Worm (Caenorhabditis elegans): Measurements from ENCODE around the gene clec-122.

The clec-122 gene

DNA sequence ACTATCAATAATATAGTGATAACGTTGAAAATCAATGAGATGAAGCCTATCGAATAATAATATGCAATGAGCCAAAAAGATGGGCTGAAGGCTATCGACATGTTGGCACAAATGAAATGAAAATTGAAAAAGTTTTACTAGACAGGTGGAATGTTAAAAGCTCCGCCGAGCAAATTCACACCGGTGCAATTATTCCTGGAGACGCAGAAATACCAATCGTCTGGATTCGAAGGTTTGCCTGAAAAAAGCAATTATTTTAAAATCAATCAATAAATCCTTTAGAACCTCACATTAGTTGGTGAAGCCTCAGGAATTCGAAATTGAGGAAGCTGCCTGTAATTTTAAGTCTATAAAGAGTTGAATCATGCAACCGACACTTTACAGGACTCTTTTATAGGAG lies 48.5 kb downstream of the clec-122 start, which contains the start of gene sri-32:
sri-32 (minus strand) TSS at position 101 of the 400 bp plus-strand sequence.
- no peak for TF ChIP-seq tra-4 (tag; optimal IDR thresholded peaks at IDR 0.05)
- no peak for TF ChIP-seq ceh-13 (GFP tag; optimal IDR thresholded peaks at IDR 0.05)
- TF ChIP-seq F13C5.2 (tag; optimal IDR thresholded peaks at IDR 0.05) = no peak
- no peak for TF ChIP-seq aly-1 (tag; optimal IDR thresholded peaks at IDR 0.05)
- no peak for TF ChIP-seq B0310.2 (tag; optimal IDR thresholded peaks at IDR 0.05)
- no peak for TF ChIP-seq sea-1 (GFP tag; conservative IDR thresholded peaks at IDR 0.05)

DNA sequence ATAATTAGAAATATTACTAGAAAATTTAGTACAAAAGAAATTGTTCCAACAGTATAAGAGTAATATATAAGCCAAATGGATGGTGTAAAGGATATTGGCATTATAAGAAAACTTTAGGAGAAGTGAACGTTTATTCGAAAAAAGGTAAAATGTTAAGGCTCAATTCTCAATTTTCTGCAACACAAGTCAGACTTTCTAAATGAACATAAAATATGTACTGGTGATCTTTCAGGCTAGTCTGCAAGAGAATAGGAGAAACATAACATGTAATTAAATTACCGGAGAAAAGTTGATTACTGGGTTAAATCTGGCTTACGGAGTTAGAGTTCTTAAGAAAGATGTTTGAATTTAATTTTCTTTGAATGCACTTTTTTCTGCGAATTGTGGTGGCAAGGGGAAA lies 50.9 kb downstream of the clec-122 start, which contains the start of gene sri-33:
sri-33 (minus strand) TSS at position 101 of the 400 bp plus-strand sequence.
- TF ChIP-seq hmbx-1 (tag; optimal IDR thresholded peaks at IDR 0.05) (no peak), B0310.2 (tag; optimal IDR thresholded peaks at IDR 0.05) (no peak), tbx-11 (GFP tag; IDR thresholded peaks at IDR 0.05) (no peak)

Data from whole organism, early embryonic.